Fruit fly (Drosophila melanogaster) S2 (cell line): Measurements from ENCODE around the gene CG31454.

Experiments
- CG8478 ChIP-seq: fragments of >200 bp; optimal IDR thresholded peaks from 2 replicates; lab custom pipeline; 2018
- CTCF ChIP-seq, 2 experiments: fragments of >200 bp; optimal IDR thresholded peaks; 2 replicates each; lab custom pipeline; 2018

DNA sequence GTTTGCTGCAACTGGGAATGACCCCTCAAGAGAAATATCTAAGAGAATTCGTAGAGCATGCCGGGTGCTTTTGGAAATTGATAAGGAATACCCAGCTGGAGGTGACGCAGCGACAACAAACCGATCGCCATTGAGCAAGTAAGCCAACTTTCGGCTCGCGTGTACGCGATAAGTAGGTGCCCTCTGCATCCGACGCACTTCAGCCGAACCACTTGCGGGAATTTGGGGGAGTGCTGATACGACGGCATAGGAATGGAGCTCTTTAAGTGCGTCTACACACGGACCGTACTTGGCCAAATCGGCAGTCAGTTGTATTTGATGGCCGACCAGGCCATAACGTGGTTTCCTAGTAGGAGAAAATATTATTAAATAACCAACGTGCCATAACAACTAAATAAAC is 2.2 kb downstream of the CG31454 start, which contains the start of gene CG31259:
- TF ChIP-seq CG8478 (lab: Kevin White, UChicago) (no peak), CTCF (optimal IDR thresholded peaks at IDR 0.05; lab: Kevin White, UChicago) (no peak)
